Worm (Caenorhabditis elegans) whole organism, young adult: ENCODE measurements around the gene Y50E8A.22.
A peak's percentile ranks its signal among the peaks of the same experiment; 100 is the strongest.

ENCODE experiments used
- B0261.1 ChIP-seq: sonication (generic microtip); optimal IDR thresholded peaks from 2 replicates; lab custom pipeline; 2016; ENCODE audit warnings: mild to moderate bottlenecking, missing genetic modification characterization, moderate library complexity, missing compliant biosample characterization
- B0336.3 ChIP-seq: fragments of 200-800 bp; sonication (Bioruptor generic); IDR thresholded peaks from 2 replicates; pipeline ENCODE4 v1.3.6; 2022; ENCODE audit warnings: missing genetic modification characterization, missing compliant biosample characterization
- C17E4.6 ChIP-seq: fragments of 200-800 bp; sonication (Bioruptor generic); IDR thresholded peaks from 2 replicates; pipeline ENCODE4 v1.3.6; 2022; ENCODE audit warnings: missing genetic modification reagents, missing genetic modification characterization, missing compliant biosample characterization
- F33H1.4 ChIP-seq: fragments of 200-800 bp; sonication (Bioruptor generic); IDR thresholded peaks from 2 replicates; pipeline ENCODE4 v1.3.6; 2022; ENCODE audit warnings: missing genetic modification reagents, missing genetic modification characterization, missing compliant biosample characterization
- F57A8.1 ChIP-seq: fragments of 200-800 bp; sonication (Bioruptor generic); optimal IDR thresholded peaks from 2 replicates; lab custom pipeline; 2018; ENCODE audit warnings: mild to moderate bottlenecking, missing genetic modification characterization, moderate library complexity, missing compliant biosample characterization
- T26A5.8 ChIP-seq: sonication (generic microtip); optimal IDR thresholded peaks from 2 replicates; lab custom pipeline; 2016; ENCODE audit warnings: missing genetic modification characterization, missing compliant biosample characterization
- ZK185.1 ChIP-seq: sonication (generic microtip); optimal IDR thresholded peaks from 2 replicates; lab custom pipeline; 2016; ENCODE audit warnings: mild to moderate bottlenecking, missing genetic modification characterization, missing compliant biosample characterization; ENCODE audit not compliant: poor library complexity, severe bottlenecking
- athp-1 ChIP-seq: sonication (generic microtip); optimal IDR thresholded peaks from 2 replicates; lab custom pipeline; 2017; ENCODE audit warnings: mild to moderate bottlenecking, missing genetic modification characterization, missing compliant biosample characterization
- attf-3 ChIP-seq: fragments of 200-800 bp; sonication (Bioruptor generic); conservative IDR thresholded peaks from 2 replicates; pipeline ENCODE4 v1.3.6; 2022; ENCODE audit warnings: missing genetic modification reagents, missing genetic modification characterization, missing compliant biosample characterization
- ccch-3 ChIP-seq: fragments of 200-800 bp; sonication (Bioruptor generic); optimal IDR thresholded peaks from 2 replicates; lab custom pipeline; 2018; ENCODE audit warnings: mild to moderate bottlenecking, missing genetic modification characterization, missing compliant biosample characterization
- ceh-100 ChIP-seq: fragments of 200-800 bp; sonication (Bioruptor generic); IDR thresholded peaks from 2 replicates; pipeline ENCODE4 v1.3.6; 2022; ENCODE audit warnings: missing genetic modification reagents, missing genetic modification characterization, missing compliant biosample characterization
- ceh-27 ChIP-seq: fragments of 200-800 bp; sonication (Bioruptor generic); optimal IDR thresholded peaks from 2 replicates; lab custom pipeline; 2018; ENCODE audit warnings: mild to moderate bottlenecking, missing genetic modification characterization, moderate library complexity, missing compliant biosample characterization
- ceh-40 ChIP-seq: fragments of 200-800 bp; sonication (Bioruptor generic); IDR thresholded peaks from 2 replicates; pipeline ENCODE4 v1.3.6; 2022; ENCODE audit warnings: missing genetic modification characterization, missing compliant biosample characterization
- ceh-79 ChIP-seq: sonication (generic microtip); optimal IDR thresholded peaks from 2 replicates; lab custom pipeline; 2017; ENCODE audit warnings: mild to moderate bottlenecking, missing genetic modification characterization, missing compliant biosample characterization
- ceh-91 ChIP-seq: fragments of 200-800 bp; sonication (Bioruptor generic); IDR thresholded peaks from 2 replicates; pipeline ENCODE4 v1.3.6; 2022; ENCODE audit warnings: missing genetic modification reagents, missing genetic modification characterization, missing compliant biosample characterization
- chd-7 ChIP-seq: sonication (generic microtip); optimal IDR thresholded peaks from 2 replicates; lab custom pipeline; 2016; ENCODE audit warnings: mild to moderate bottlenecking, missing genetic modification characterization, moderate library complexity, missing compliant biosample characterization
- efl-1 ChIP-seq: fragments of 150-350 bp; optimal IDR thresholded peaks from 2 replicates; lab custom pipeline; 2014; ENCODE audit warnings: missing biosample characterization, missing genetic modification reagents, missing genetic modification characterization
- egl-44 ChIP-seq: fragments of 200-800 bp; sonication (Bioruptor generic); IDR thresholded peaks from 2 replicates; pipeline ENCODE4 v1.3.6; 2022; ENCODE audit warnings: missing genetic modification reagents, missing genetic modification characterization, missing compliant biosample characterization
- egrh-3 ChIP-seq: fragments of 200-800 bp; sonication (Bioruptor generic); IDR thresholded peaks from 2 replicates; pipeline ENCODE4 v1.3.6; 2022; ENCODE audit warnings: missing genetic modification reagents, missing genetic modification characterization, missing compliant biosample characterization
- gei-17 ChIP-seq: fragments of 200-800 bp; sonication (Bioruptor generic); optimal IDR thresholded peaks from 2 replicates; lab custom pipeline; 2018; ENCODE audit warnings: mild to moderate bottlenecking, missing genetic modification characterization, missing compliant biosample characterization
- him-1 ChIP-seq: sonication (generic microtip); optimal IDR thresholded peaks from 2 replicates; lab custom pipeline; 2016; ENCODE audit warnings: missing genotype, missing genetic modification reagents, missing genetic modification characterization, missing compliant biosample characterization
- hlh-26 ChIP-seq: fragments of 200-800 bp; sonication (Bioruptor generic); conservative IDR thresholded peaks from 2 replicates; pipeline ENCODE4 v1.3.6; 2022; ENCODE audit warnings: missing genetic modification reagents, missing genetic modification characterization, missing compliant biosample characterization
- lin-35 ChIP-seq, 3 experiments: fragments of 150-350 bp in 2 of 3; sonication (generic microtip) in 1 of 3; optimal IDR thresholded peaks; 2 replicates each; lab custom pipeline; 2014 to 2018; ENCODE audit warnings: missing biosample characterization in 3 of 3, missing genetic modification characterization in 3 of 3, missing genetic modification reagents in 3 of 3
- lin-40 ChIP-seq: sonication (generic microtip); optimal IDR thresholded peaks from 2 replicates; lab custom pipeline; 2016; ENCODE audit warnings: missing genetic modification characterization, mild to moderate bottlenecking, missing compliant biosample characterization, missing genotype, missing genetic modification reagents
- lin-54 ChIP-seq: fragments of 200-800 bp; sonication (Bioruptor generic); optimal IDR thresholded peaks from 2 replicates; lab custom pipeline; 2018; ENCODE audit warnings: mild to moderate bottlenecking, missing genetic modification characterization, missing compliant biosample characterization
- madf-10 ChIP-seq: sonication (generic microtip); optimal IDR thresholded peaks from 2 replicates; lab custom pipeline; 2016; ENCODE audit warnings: mild to moderate bottlenecking, missing genetic modification characterization, missing compliant biosample characterization
- mcd-1 ChIP-seq: fragments of 200-800 bp; sonication (Bioruptor generic); IDR thresholded peaks from 2 replicates; pipeline ENCODE4 v1.3.6; 2022; ENCODE audit warnings: missing genetic modification reagents, missing genetic modification characterization, missing compliant biosample characterization
- mes-4 ChIP-seq: sonication (generic microtip); optimal IDR thresholded peaks from 2 replicates; lab custom pipeline; 2016; ENCODE audit warnings: missing genotype, missing genetic modification characterization, missing compliant biosample characterization
- nfyb-1 ChIP-seq: fragments of 200-800 bp; sonication (Bioruptor generic); IDR thresholded peaks from 2 replicates; pipeline ENCODE4 v1.3.6; 2022; ENCODE audit warnings: missing genetic modification reagents, missing genetic modification characterization, missing compliant biosample characterization
- nhr-120 ChIP-seq: fragments of 200-800 bp; sonication (Bioruptor generic); IDR thresholded peaks from 2 replicates; pipeline ENCODE4 v1.3.6; 2022; ENCODE audit warnings: missing genetic modification characterization, missing compliant biosample characterization
- nhr-90 ChIP-seq: sonication (generic microtip); optimal IDR thresholded peaks from 2 replicates; lab custom pipeline; 2016; ENCODE audit warnings: missing genotype, mild to moderate bottlenecking, missing genetic modification characterization, missing compliant biosample characterization
- pha-4 ChIP-seq: fragments of 150-350 bp; sonication (generic microtip); optimal IDR thresholded peaks from 2 replicates; lab custom pipeline; 2014; ENCODE audit warnings: missing biosample characterization, missing genetic modification reagents, missing genetic modification characterization
- rcor-1 ChIP-seq: fragments of 200-800 bp; sonication (Bioruptor generic); IDR thresholded peaks from 2 replicates; pipeline ENCODE4 v1.3.6; 2022; ENCODE audit warnings: missing genetic modification reagents, missing genetic modification characterization, missing compliant biosample characterization
- rpc-1 ChIP-seq, 2 experiments: fragments of 150-350 bp in 1 of 2; sonication (generic microtip) in 1 of 2; optimal IDR thresholded peaks; 2 replicates each; lab custom pipeline; 2014 to 2018; ENCODE audit warnings: missing biosample characterization in 1 of 2, missing genetic modification characterization in 1 of 2, missing genetic modification reagents in 1 of 2, missing genotype in 1 of 2
- sdz-38 ChIP-seq: sonication (generic microtip); optimal IDR thresholded peaks from 2 replicates; lab custom pipeline; 2016; ENCODE audit warnings: missing genotype, missing genetic modification characterization, missing compliant biosample characterization
- sea-2 ChIP-seq: fragments of 200-800 bp; sonication (Bioruptor generic); IDR thresholded peaks from 2 replicates; pipeline ENCODE4 v1.3.6; 2022; ENCODE audit warnings: missing genetic modification characterization, missing compliant biosample characterization
- snpc-3.4 ChIP-seq: sonication (generic microtip); optimal IDR thresholded peaks from 2 replicates; lab custom pipeline; 2017; ENCODE audit warnings: missing genetic modification characterization, mild to moderate bottlenecking, missing compliant biosample characterization, antibody characterized with exemption, moderate library complexity, missing genotype, missing genetic modification reagents
- tbp1 ChIP-seq: fragments of 200-800 bp; sonication (Bioruptor generic); optimal IDR thresholded peaks from 2 replicates; lab custom pipeline; 2018; ENCODE audit warnings: mild to moderate bottlenecking, missing genetic modification characterization, missing compliant biosample characterization
- xnd-1 ChIP-seq: sonication (generic microtip); optimal IDR thresholded peaks from 2 replicates; lab custom pipeline; 2016; ENCODE audit warnings: missing genotype, missing genetic modification reagents, missing genetic modification characterization, missing compliant biosample characterization
- zim-3 ChIP-seq: sonication (generic microtip); optimal IDR thresholded peaks from 2 replicates; lab custom pipeline; 2017; ENCODE audit warnings: mild to moderate bottlenecking, missing genetic modification characterization, moderate library complexity, missing compliant biosample characterization

The Y50E8A.22 gene

ce11 chrV:14784787-14785186 is 35.9 kb upstream of the Y50E8A.22 start:
- peak; percentile 67; the same call in 1 of the 2 replicates for TF ChIP-seq nfyb-1 (GFP tag; lab: Robert Waterston, UW)
- TF ChIP-seq B0261.1 (tag; lab: Kevin White, UChicago): no peak
- no peak for TF ChIP-seq attf-3 (GFP tag; lab: Robert Waterston, UW)
- TF ChIP-seq athp-1 (tag; lab: Kevin White, UChicago): no peak

- TF ChIP-seq him-1 (tag; lab: Kevin White, UChicago) (no peak), nhr-120 (GFP tag; lab: Robert Waterston, UW) (no peak), chd-7 (tag; lab: Kevin White, UChicago) (no peak), B0336.3 (GFP tag; lab: Robert Waterston, UW) (no peak), ceh-100 (no peak), lin-40 (no peak), zim-3 (tag; lab: Kevin White, UChicago) (no peak), ceh-40 (GFP tag; lab: Robert Waterston, UW) (no peak), xnd-1 (no peak), ceh-27 (no peak), tbp1 (GFP tag; lab: Kevin White, UChicago) (no peak), mes-4 (tag; lab: Kevin White, UChicago) (no peak), F33H1.4 (GFP tag; lab: Robert Waterston, UW) (no peak), nhr-90 (tag; lab: Kevin White, UChicago) (no peak), sea-2 (GFP tag; lab: Robert Waterston, UW) (no peak), madf-10 (tag; lab: Kevin White, UChicago) (no peak), sdz-38 (tag; lab: Kevin White, UChicago) (no peak), efl-1 (GFP tag; lab: Kevin White, UChicago) (no peak)
- TF ChIP-seq, all 124 proteins: peak for 0
Measured at ce11 chrV:14784160-14784774, 35.4 kb upstream of the Y50E8A.22 start, which contains the start of gene Y50E8A.12. Y50E8A.12 (minus strand) TSS chrV:14784210.

- no peak for TF ChIP-seq lin-54 (GFP tag; lab: Kevin White, UChicago)
- no peak for TF ChIP-seq snpc-3.4 (tag; lab: Kevin White, UChicago)
- TF ChIP-seq lin-40: no peak
Measured at ce11 chrV:14781130-14781529, 32.2 kb upstream of the Y50E8A.22 start, which contains the start of gene Y50E8A.11. Y50E8A.11 (plus strand) TSS chrV:14781430.

- no peak for TF ChIP-seq T26A5.8 (tag; lab: Kevin White, UChicago)
- TF ChIP-seq rpc-1 (optimal IDR thresholded peaks at IDR 0.05; lab: Kevin White, UChicago): no peak
- TF ChIP-seq rpc-1 (tag; optimal IDR thresholded peaks at IDR 0.05; lab: Kevin White, UChicago): no peak
- TF ChIP-seq attf-3 (GFP tag; lab: Robert Waterston, UW): no peak
- TF ChIP-seq ceh-79 (tag; lab: Kevin White, UChicago): no peak
- TF ChIP-seq mcd-1 (GFP tag; lab: Robert Waterston, UW): no peak
- no peak for TF ChIP-seq pha-4 (tag; lab: Kevin White, UChicago)
- TF ChIP-seq hlh-26 (GFP tag; lab: Robert Waterston, UW): no peak
- TF ChIP-seq F57A8.1 (GFP tag; lab: Kevin White, UChicago): no peak
- no peak for TF ChIP-seq egl-44 (GFP tag; lab: Robert Waterston, UW)
- TF ChIP-seq ceh-91: no peak
- no peak for TF ChIP-seq rcor-1 (GFP tag; lab: Robert Waterston, UW)
- no peak for TF ChIP-seq ZK185.1
- TF ChIP-seq C17E4.6: no peak
- no peak for TF ChIP-seq ccch-3 (GFP tag; lab: Kevin White, UChicago)
- no peak for TF ChIP-seq gei-17
- no peak for TF ChIP-seq lin-35 (GFP tag; optimal IDR thresholded peaks at IDR 0.05; lab: Kevin White, UChicago)
- TF ChIP-seq ceh-40 (GFP tag; lab: Robert Waterston, UW): no peak
- TF ChIP-seq egrh-3 (GFP tag; lab: Robert Waterston, UW): no peak
- TF ChIP-seq, all 124 proteins: peak for 0
Measured at ce11 chrV:14779644-14780043, 30.8 kb upstream of the Y50E8A.22 start, which contains the start of the genes scrm-7 and Y50E8A.10. scrm-7 (minus strand) TSS chrV:14779744. Y50E8A.10 (plus strand) TSS chrV:14779996.
